Fruit fly (Drosophila melanogaster) whole organism, embryonic: ENCODE data around the gene Rad17.

Experiments
- Adf1 ChIP-seq: fragments of 200-800 bp; sonication (Bioruptor generic); IDR thresholded peaks from 2 replicates; pipeline ENCODE4 v1.3.6; 2022; ENCODE audit warnings: missing biosample characterization, missing genetic modification characterization
- B-H1 ChIP-seq: fragments of 200-800 bp; sonication (Bioruptor generic); IDR thresholded peaks from 3 replicates; pipeline ENCODE4 v1.3.6; 2022; ENCODE audit warnings: missing biosample characterization, missing genetic modification characterization
- CG10267 ChIP-seq: fragments of 200-800 bp; sonication (Bioruptor generic); optimal IDR thresholded peaks from 2 replicates; lab custom pipeline; 2018; ENCODE audit warnings: missing biosample characterization, mild to moderate bottlenecking, missing genetic modification characterization, moderate library complexity
- CG10462 ChIP-seq: fragments of 200-800 bp; sonication (Bioruptor generic); optimal IDR thresholded peaks from 2 replicates; lab custom pipeline; 2016; ENCODE audit warnings: missing biosample characterization, missing genetic modification characterization
- CG11247 ChIP-seq: fragments of 200-800 bp; sonication (Bioruptor generic); IDR thresholded peaks from 2 replicates; pipeline ENCODE4 v1.3.6; 2022; ENCODE audit warnings: missing biosample characterization, missing genetic modification characterization
- CG11456 ChIP-seq: fragments of 200-800 bp; sonication (Bioruptor generic); IDR thresholded peaks from 3 replicates; pipeline ENCODE4 v1.3.6; 2022; ENCODE audit warnings: missing biosample characterization, missing genetic modification characterization
- CG12104 ChIP-seq: fragments of 200-800 bp; sonication (Bioruptor generic); optimal IDR thresholded peaks from 3 replicates; lab custom pipeline; 2016; ENCODE audit warnings: missing biosample characterization, missing genetic modification characterization
- CG12219 ChIP-seq: fragments of 200-800 bp; sonication (Bioruptor generic); optimal IDR thresholded peaks from 3 replicates; lab custom pipeline; 2018; ENCODE audit warnings: missing biosample characterization, mild to moderate bottlenecking, missing genetic modification characterization
- CG12769 ChIP-seq: fragments of 200-800 bp; sonication (Bioruptor generic); optimal IDR thresholded peaks from 2 replicates; lab custom pipeline; 2019; ENCODE audit warnings: missing biosample characterization, mild to moderate bottlenecking, missing genetic modification characterization, moderate library complexity
- CG14050 ChIP-seq: fragments of 200-800 bp; sonication (Bioruptor generic); IDR thresholded peaks from 3 replicates; pipeline ENCODE4 v1.3.6; 2022; ENCODE audit warnings: missing biosample characterization, missing genetic modification characterization
- CG14860 ChIP-seq: fragments of 200-800 bp; sonication (Bioruptor generic); IDR thresholded peaks from 3 replicates; pipeline ENCODE4 v1.3.6; 2022; ENCODE audit warnings: missing biosample characterization, missing genetic modification characterization; ENCODE audit not compliant: partially characterized antibody
- CG14965 ChIP-seq: fragments of 200-800 bp; sonication (Bioruptor generic); optimal IDR thresholded peaks from 2 replicates; lab custom pipeline; 2016; ENCODE audit warnings: missing biosample characterization, missing genetic modification characterization, borderline replicate concordance
- CG15073 ChIP-seq: fragments of 200-800 bp; sonication (Bioruptor generic); optimal IDR thresholded peaks from 2 replicates; lab custom pipeline; 2016; ENCODE audit warnings: missing biosample characterization, missing genetic modification characterization
- CG16815 ChIP-seq: fragments of 200-800 bp; sonication (Bioruptor generic); optimal IDR thresholded peaks from 3 replicates; lab custom pipeline; 2017; ENCODE audit warnings: missing biosample characterization, mild to moderate bottlenecking, missing genetic modification characterization
- CG17385 ChIP-seq: fragments of 200-800 bp; sonication (Bioruptor generic); optimal IDR thresholded peaks from 3 replicates; lab custom pipeline; 2018; ENCODE audit warnings: missing biosample characterization, mild to moderate bottlenecking, missing genetic modification characterization
- CG17568 ChIP-seq: fragments of 200-800 bp; sonication (Bioruptor generic); optimal IDR thresholded peaks from 2 replicates; lab custom pipeline; 2018; ENCODE audit warnings: missing biosample characterization, mild to moderate bottlenecking, missing genetic modification characterization, moderate library complexity
- CG1792 ChIP-seq: fragments of 200-800 bp; sonication (Bioruptor generic); optimal IDR thresholded peaks from 2 replicates; lab custom pipeline; 2016; ENCODE audit warnings: missing biosample characterization, missing genetic modification characterization
- CG18262 ChIP-seq: fragments of 200-800 bp; optimal IDR thresholded peaks from 3 replicates; lab custom pipeline; 2019; ENCODE audit warnings: missing biosample characterization, mild to moderate bottlenecking, missing genetic modification characterization, moderate library complexity
- CG18476 ChIP-seq: fragments of 200-800 bp; sonication (Bioruptor generic); optimal IDR thresholded peaks from 2 replicates; lab custom pipeline; 2016; ENCODE audit warnings: missing biosample characterization, mild to moderate bottlenecking, missing genetic modification characterization
- CG30403 ChIP-seq: fragments of 200-800 bp; sonication (Bioruptor generic); optimal IDR thresholded peaks from 3 replicates; lab custom pipeline; 2016; ENCODE audit warnings: missing biosample characterization, missing genetic modification characterization
- CG31441 ChIP-seq: fragments of 200-800 bp; sonication (Bioruptor generic); IDR thresholded peaks from 2 replicates; pipeline ENCODE4 v1.3.6; 2022; ENCODE audit warnings: missing biosample characterization, missing genetic modification characterization
- CG32767 ChIP-seq: fragments of 200-800 bp; sonication (Bioruptor generic); IDR thresholded peaks from 2 replicates; pipeline ENCODE4 v1.3.6; 2022; ENCODE audit warnings: missing biosample characterization, missing genetic modification characterization
- CG3726 ChIP-seq: fragments of 200-800 bp; sonication (Bioruptor generic); IDR thresholded peaks from 3 replicates; pipeline ENCODE4, ENCODE4 v1.3.6; 2022; ENCODE audit warnings: missing biosample characterization, missing genetic modification characterization
- CG5180 ChIP-seq: fragments of 200-800 bp; sonication (Bioruptor generic); optimal IDR thresholded peaks from 3 replicates; lab custom pipeline; 2017; ENCODE audit warnings: missing biosample characterization, missing genetic modification characterization, mild to moderate bottlenecking, moderate library complexity, missing genetic modification reagents
- CG5953 ChIP-seq: fragments of 200-800 bp; sonication (Bioruptor generic); IDR thresholded peaks from 2 replicates; pipeline ENCODE4 v1.3.6; 2022; ENCODE audit warnings: missing biosample characterization, missing genetic modification characterization
- CG7271 ChIP-seq: fragments of 200-800 bp; sonication (Bioruptor generic); optimal IDR thresholded peaks from 2 replicates; lab custom pipeline; 2018; ENCODE audit warnings: missing biosample characterization, mild to moderate bottlenecking, missing genetic modification characterization, moderate library complexity
- CG7745 ChIP-seq: fragments of 200-800 bp; sonication (Bioruptor generic); optimal IDR thresholded peaks from 2 replicates; lab custom pipeline; 2018; ENCODE audit warnings: missing biosample characterization, mild to moderate bottlenecking, missing genetic modification characterization, moderate library complexity
- CG7839 ChIP-seq: fragments of 200-800 bp; sonication (Bioruptor generic); optimal IDR thresholded peaks from 3 replicates; lab custom pipeline; 2018; ENCODE audit warnings: missing biosample characterization, mild to moderate bottlenecking, missing genetic modification characterization, moderate library complexity
- CG8388 ChIP-seq: fragments of 200-800 bp; sonication (Bioruptor generic); optimal IDR thresholded peaks from 2 replicates; lab custom pipeline; 2019; ENCODE audit warnings: missing biosample characterization, mild to moderate bottlenecking, missing genetic modification characterization, moderate library complexity
- Doc3 ChIP-seq: fragments of 200-800 bp; sonication (Bioruptor generic); IDR thresholded peaks from 3 replicates; pipeline ENCODE4 v1.3.6; 2022; ENCODE audit warnings: missing biosample characterization, missing genetic modification characterization; ENCODE audit not compliant: partially characterized antibody
- Gug ChIP-seq: fragments of 200-800 bp; sonication (Bioruptor generic); IDR thresholded peaks from 4 replicates; pipeline ENCODE4 v1.3.6; 2022; ENCODE audit warnings: missing biosample characterization, missing genetic modification characterization
- H15 ChIP-seq: fragments of 200-800 bp; sonication (Bioruptor generic); IDR thresholded peaks from 3 replicates; pipeline ENCODE4 v1.3.6; 2022; ENCODE audit warnings: missing biosample characterization, missing genetic modification characterization
- Oli ChIP-seq: fragments of 200-800 bp; sonication (Bioruptor generic); optimal IDR thresholded peaks from 2 replicates; lab custom pipeline; 2018; ENCODE audit warnings: missing biosample characterization, mild to moderate bottlenecking, missing genetic modification characterization, moderate library complexity
- Optix ChIP-seq: fragments of 200-800 bp; sonication (Bioruptor generic); IDR thresholded peaks from 3 replicates; pipeline ENCODE4 v1.3.6; 2022; ENCODE audit warnings: missing biosample characterization, missing genetic modification characterization
- Poxn ChIP-seq: fragments of 200-800 bp; sonication (Bioruptor generic); IDR thresholded peaks from 2 replicates; pipeline ENCODE4 v1.3.6; 2022; ENCODE audit warnings: missing biosample characterization, missing genetic modification characterization
- ap ChIP-seq: fragments of 200-800 bp; sonication (Bioruptor generic); IDR thresholded peaks from 2 replicates; pipeline ENCODE4 v1.3.6; 2022; ENCODE audit warnings: missing biosample characterization, missing genetic modification characterization
- dmrt99B ChIP-seq: fragments of 200-800 bp; sonication (Bioruptor generic); optimal IDR thresholded peaks from 2 replicates; lab custom pipeline; 2018; ENCODE audit warnings: missing biosample characterization, mild to moderate bottlenecking, missing genetic modification characterization, moderate library complexity
- fd96Cb ChIP-seq: fragments of 200-800 bp; sonication (Bioruptor generic); optimal IDR thresholded peaks from 2 replicates; lab custom pipeline; 2018; ENCODE audit warnings: missing biosample characterization, mild to moderate bottlenecking, missing genetic modification characterization, moderate library complexity
- hkb ChIP-seq, 2 experiments: fragments of 200-800 bp in 1 of 2; fragments of >200 bp in 1 of 2; sonication (Bioruptor generic) in 1 of 2; IDR thresholded peaks in 1 of 2; optimal IDR thresholded peaks in 1 of 2; 2 replicates each; pipeline versions ENCODE4 v1.3.6 to Lab custom; 2017 to 2022; ENCODE audit warnings: missing biosample characterization in 1 of 2, missing genetic modification characterization in 1 of 2
- jing ChIP-seq: fragments of 200-800 bp; sonication (Bioruptor generic); optimal IDR thresholded peaks from 2 replicates; lab custom pipeline; 2018; ENCODE audit warnings: missing biosample characterization, mild to moderate bottlenecking, missing genetic modification characterization
- lab ChIP-seq: fragments of 200-800 bp; sonication (Bioruptor generic); optimal IDR thresholded peaks from 3 replicates; lab custom pipeline; 2017; ENCODE audit warnings: missing biosample characterization, missing genetic modification characterization, mild to moderate bottlenecking, moderate library complexity, missing genetic modification reagents
- lbe ChIP-seq: fragments of 200-800 bp; sonication (Bioruptor generic); optimal IDR thresholded peaks from 2 replicates; lab custom pipeline; 2016; ENCODE audit warnings: missing biosample characterization, mild to moderate bottlenecking, missing genetic modification characterization
- lmd ChIP-seq: fragments of 200-800 bp; sonication (Bioruptor generic); IDR thresholded peaks from 2 replicates; pipeline ENCODE4 v1.3.6; 2022; ENCODE audit warnings: missing biosample characterization, missing genetic modification characterization
- pros ChIP-seq: fragments of 200-800 bp; sonication (Bioruptor generic); optimal IDR thresholded peaks from 3 replicates; lab custom pipeline; 2019; ENCODE audit warnings: missing biosample characterization, mild to moderate bottlenecking, missing genetic modification characterization, moderate library complexity
- psq ChIP-seq: fragments of 200-800 bp; sonication (Bioruptor generic); optimal IDR thresholded peaks from 2 replicates; lab custom pipeline; 2017; ENCODE audit warnings: missing biosample characterization, missing genetic modification characterization
- sisA ChIP-seq: fragments of 200-800 bp; sonication (Bioruptor generic); IDR thresholded peaks from 2 replicates; pipeline ENCODE4 v1.3.6; 2022; ENCODE audit warnings: missing biosample characterization, missing genetic modification characterization
- unc-4 ChIP-seq: fragments of 200-800 bp; sonication (Bioruptor generic); IDR thresholded peaks from 2 replicates; pipeline ENCODE4 v1.3.6; 2022; ENCODE audit warnings: missing biosample characterization, missing genetic modification characterization; ENCODE audit not compliant: partially characterized antibody
- zfh2 ChIP-seq: fragments of 200-800 bp; sonication (Bioruptor generic); optimal IDR thresholded peaks from 2 replicates; lab custom pipeline; 2016; ENCODE audit warnings: missing biosample characterization, missing genetic modification characterization

Gene Rad17

dm6 chr3R:14692230-14692970, 29.4 kb upstream of the Rad17 start (continued):
- TF ChIP-seq CG16815 (GFP tag; lab: Kevin White, UChicago) (peak; percentile 47), dmrt99B (tag; lab: Kevin White, UChicago) (peak; percentile 74), CG31441 (GFP tag; lab: Robert Waterston, UW) (peak; percentile 79), CG15073 (GFP tag; lab: Kevin White, UChicago) (no peak), unc-4 (GFP tag; lab: Robert Waterston, UW) (no peak), CG10267 (tag; lab: Kevin White, UChicago) (peak; percentile 71), CG8388 (GFP tag; lab: Kevin White, UChicago) (peak; percentile 84), fd96Cb (tag; lab: Kevin White, UChicago) (peak; percentile 82), CG14050 (no peak), CG12769 (tag; lab: Kevin White, UChicago) (peak; percentile 21), CG11247 (GFP tag; lab: Robert Waterston, UW) (0 out of 2 replicates have a peak, but pooled peaks have one; percentile 19), CG12104 (GFP tag; lab: Kevin White, UChicago) (peak; percentile 54), H15 (GFP tag; lab: Robert Waterston, UW) (peak; percentile 55; the same call in 2 of the 3 replicates), CG3726 (GFP tag; lab: Robert Waterston, UW) (0 out of 3 replicates have a peak, but pooled peaks have one; percentile 66), B-H1 (peak; percentile 27; the same call in 1 of the 3 replicates), CG30403 (GFP tag; lab: Kevin White, UChicago) (peak; percentile 70), CG17385 (GFP tag; lab: Kevin White, UChicago) (peak; percentile 60), zfh2 (GFP tag; lab: Kevin White, UChicago) (no peak), CG14965 (peak; percentile 9), psq (GFP tag; lab: Kevin White, UChicago) (no peak), sisA (GFP tag; lab: Robert Waterston, UW) (peak; percentile 82), Adf1 (GFP tag; lab: Robert Waterston, UW) (no peak), CG10462 (GFP tag; lab: Kevin White, UChicago) (peak; percentile 33), CG14860 (GFP tag; lab: Robert Waterston, UW) (no peak), hkb (optimal IDR thresholded peaks at IDR 0.05; lab: Kevin White, UChicago) (no peak), hkb (GFP tag; IDR thresholded peaks at IDR 0.05; lab: Robert Waterston, UW) (peak; percentile 56; the same call in 1 of the 2 replicates), CG18476 (GFP tag; lab: Kevin White, UChicago) (peak; percentile 29), pros (GFP tag; lab: Kevin White, UChicago) (peak; percentile 62), ap (GFP tag; lab: Robert Waterston, UW) (peak; percentile 30; the same call in 1 of the 2 replicates), CG17568 (GFP tag; lab: Kevin White, UChicago) (peak; percentile 32), lmd (GFP tag; lab: Robert Waterston, UW) (peak; percentile 61; the same call in 1 of the 2 replicates), CG11456 (GFP tag; lab: Robert Waterston, UW) (no peak), lab (peak; percentile 58), CG7271 (tag; lab: Kevin White, UChicago) (peak; percentile 2), CG5180 (GFP tag; lab: Kevin White, UChicago) (peak; percentile 22), CG7839 (tag; lab: Kevin White, UChicago) (peak; percentile 70), jing (GFP tag; lab: Kevin White, UChicago) (peak; percentile 48), Oli (peak; percentile 68), CG7745 (no peak), CG18262 (peak; percentile 86), lbe (GFP tag; lab: Kevin White, UChicago) (no peak), Gug (GFP tag; lab: Robert Waterston, UW) (no peak; the same call in 3 of the 4 replicates), Doc3 (GFP tag; lab: Robert Waterston, UW) (no peak), Poxn (no peak), CG32767 (GFP tag; lab: Robert Waterston, UW) (peak; percentile 46; the same call in 1 of the 2 replicates), CG1792 (GFP tag; lab: Kevin White, UChicago) (no peak), CG12219 (GFP tag; lab: Kevin White, UChicago) (peak; percentile 67), CG5953 (GFP tag; lab: Robert Waterston, UW) (peak; percentile 58; the same call in 1 of the 2 replicates), Optix (GFP tag; lab: Robert Waterston, UW) (peak; percentile 70; the same call in 1 of the 3 replicates)
